Worm (Caenorhabditis elegans) whole organism, late embryonic: Measurements from ENCODE around the gene F45E1.1.

ENCODE experiments used
- F13H6.1 ChIP-seq: sonication (generic microtip); optimal IDR thresholded peaks from 2 replicates; lab custom pipeline; 2016; ENCODE audit warnings: missing genetic modification characterization, missing compliant biosample characterization
- K02D7.2 ChIP-seq: sonication (generic microtip); optimal IDR thresholded peaks from 2 replicates; lab custom pipeline; 2017; ENCODE audit warnings: mild to moderate bottlenecking, missing genetic modification characterization, missing compliant biosample characterization
- T23F11.4 ChIP-seq: fragments of 200-800 bp; sonication (Bioruptor generic); optimal IDR thresholded peaks from 2 replicates; lab custom pipeline; 2018; ENCODE audit warnings: mild to moderate bottlenecking, missing genetic modification characterization, missing compliant biosample characterization
- Y22D7AL.16 ChIP-seq: sonication (generic microtip); optimal IDR thresholded peaks from 2 replicates; lab custom pipeline; 2016; ENCODE audit warnings: missing genetic modification characterization, missing compliant biosample characterization
- ama-1 ChIP-seq: fragments of 150-350 bp; optimal IDR thresholded peaks from 2 replicates; lab custom pipeline; 2014
- ceh-14 ChIP-seq: sonication (generic microtip); optimal IDR thresholded peaks from 2 replicates; lab custom pipeline; 2016; ENCODE audit warnings: missing genotype, missing genetic modification characterization, missing compliant biosample characterization
- ceh-18 ChIP-seq: sonication (generic microtip); optimal IDR thresholded peaks from 2 replicates; lab custom pipeline; 2016; ENCODE audit warnings: missing genetic modification characterization, missing compliant biosample characterization
- ceh-19 ChIP-seq: fragments of 200-800 bp; sonication (Bioruptor generic); optimal IDR thresholded peaks from 2 replicates; lab custom pipeline; 2018; ENCODE audit warnings: mild to moderate bottlenecking, missing genetic modification characterization, missing compliant biosample characterization
- ceh-2 ChIP-seq: sonication (generic microtip); optimal IDR thresholded peaks from 2 replicates; lab custom pipeline; 2016; ENCODE audit warnings: missing genotype, missing genetic modification characterization, missing compliant biosample characterization
- ceh-22 ChIP-seq: sonication (generic microtip); optimal IDR thresholded peaks from 2 replicates; lab custom pipeline; 2017; ENCODE audit warnings: missing biosample characterization, missing genetic modification characterization
- ceh-31 ChIP-seq: sonication (generic microtip); optimal IDR thresholded peaks from 2 replicates; lab custom pipeline; 2016; ENCODE audit warnings: missing genetic modification characterization, missing compliant biosample characterization
- ceh-34 ChIP-seq: sonication (generic microtip); optimal IDR thresholded peaks from 2 replicates; lab custom pipeline; 2016; ENCODE audit warnings: mild to moderate bottlenecking, missing genetic modification characterization, missing compliant biosample characterization
- ceh-48 ChIP-seq: sonication (generic microtip); optimal IDR thresholded peaks from 2 replicates; lab custom pipeline; 2016; ENCODE audit warnings: missing genetic modification characterization, inconsistent platforms, missing compliant biosample characterization
- ceh-6 ChIP-seq: fragments of 200-800 bp; sonication (Bioruptor generic); optimal IDR thresholded peaks from 2 replicates; lab custom pipeline; 2018; ENCODE audit warnings: mild to moderate bottlenecking, missing genetic modification characterization, missing compliant biosample characterization
- ceh-9 ChIP-seq: sonication (generic microtip); optimal IDR thresholded peaks from 2 replicates; lab custom pipeline; 2016; ENCODE audit warnings: mild to moderate bottlenecking, missing genetic modification characterization, inconsistent platforms, missing compliant biosample characterization
- che-1 ChIP-seq: sonication (generic microtip); optimal IDR thresholded peaks from 2 replicates; lab custom pipeline; 2016; ENCODE audit warnings: mild to moderate bottlenecking, missing genetic modification characterization, missing compliant biosample characterization
- dve-1 ChIP-seq: sonication (generic microtip); optimal IDR thresholded peaks from 2 replicates; lab custom pipeline; 2017; ENCODE audit warnings: antibody characterized with exemption, mild to moderate bottlenecking, missing genetic modification characterization, missing compliant biosample characterization
- elt-4 ChIP-seq: sonication (generic microtip); optimal IDR thresholded peaks from 2 replicates; lab custom pipeline; 2016; ENCODE audit warnings: missing genetic modification characterization, missing compliant biosample characterization
- ets-4 ChIP-seq: sonication (generic microtip); optimal IDR thresholded peaks from 2 replicates; lab custom pipeline; 2016; ENCODE audit warnings: missing genetic modification characterization, missing compliant biosample characterization
- fax-1 ChIP-seq: sonication (generic microtip); optimal IDR thresholded peaks from 2 replicates; lab custom pipeline; 2016; ENCODE audit warnings: missing genotype, missing genetic modification characterization, missing compliant biosample characterization
- fkh-6 ChIP-seq: sonication (generic microtip); optimal IDR thresholded peaks from 2 replicates; lab custom pipeline; 2016; ENCODE audit warnings: missing genetic modification characterization, missing compliant biosample characterization
- gmeb-2 ChIP-seq: sonication (generic microtip); optimal IDR thresholded peaks from 2 replicates; lab custom pipeline; 2016; ENCODE audit warnings: missing genetic modification characterization, inconsistent platforms, missing compliant biosample characterization
- hlh-13 ChIP-seq: fragments of 200-800 bp; sonication (Bioruptor generic); optimal IDR thresholded peaks from 2 replicates; lab custom pipeline; 2018; ENCODE audit warnings: mild to moderate bottlenecking, missing genetic modification characterization, missing compliant biosample characterization
- hlh-30 ChIP-seq: sonication (generic microtip); optimal IDR thresholded peaks from 2 replicates; lab custom pipeline; 2017; ENCODE audit warnings: antibody characterized with exemption, missing genetic modification characterization, missing compliant biosample characterization; ENCODE audit not compliant: insufficient read depth
- hlh-8 ChIP-seq: sonication (generic microtip); optimal IDR thresholded peaks from 2 replicates; lab custom pipeline; 2016; ENCODE audit warnings: missing genotype, missing genetic modification characterization, missing compliant biosample characterization
- lin-11 ChIP-seq: fragments of 200-800 bp; sonication (Bioruptor generic); optimal IDR thresholded peaks from 2 replicates; lab custom pipeline; 2018; ENCODE audit warnings: mild to moderate bottlenecking, missing genetic modification characterization, missing compliant biosample characterization
- madf-2 ChIP-seq: sonication (generic microtip); optimal IDR thresholded peaks from 2 replicates; lab custom pipeline; 2017; ENCODE audit warnings: missing genetic modification characterization, missing compliant biosample characterization
- mec-3 ChIP-seq: sonication (generic microtip); optimal IDR thresholded peaks from 2 replicates; lab custom pipeline; 2016; ENCODE audit warnings: borderline replicate concordance, missing genetic modification characterization, missing compliant biosample characterization
- nfya-1 ChIP-seq: sonication (generic microtip); optimal IDR thresholded peaks from 2 replicates; lab custom pipeline; 2017; ENCODE audit warnings: missing genetic modification characterization, mild to moderate bottlenecking, missing compliant biosample characterization, antibody characterized with exemption, moderate library complexity
- nhr-11 ChIP-seq: fragments of 150-350 bp; optimal IDR thresholded peaks from 2 replicates; lab custom pipeline; 2014; ENCODE audit warnings: missing biosample characterization, missing genetic modification characterization
- nhr-232 ChIP-seq: sonication (generic microtip); optimal IDR thresholded peaks from 2 replicates; lab custom pipeline; 2016; ENCODE audit warnings: missing genetic modification characterization, missing compliant biosample characterization
- npax-4 ChIP-seq: sonication (generic microtip); optimal IDR thresholded peaks from 2 replicates; lab custom pipeline; 2016; ENCODE audit warnings: missing genetic modification characterization, missing compliant biosample characterization
- odd-2 ChIP-seq: sonication (generic microtip); optimal IDR thresholded peaks from 2 replicates; lab custom pipeline; 2017; ENCODE audit warnings: antibody characterized with exemption, mild to moderate bottlenecking, missing genetic modification characterization, missing compliant biosample characterization
- pag-3 ChIP-seq: sonication (generic microtip); optimal IDR thresholded peaks from 2 replicates; lab custom pipeline; 2016; ENCODE audit warnings: missing compliant biosample characterization, missing genetic modification characterization, borderline replicate concordance
- pax-1 ChIP-seq: fragments of 150-350 bp; optimal IDR thresholded peaks from 2 replicates; lab custom pipeline; 2014; ENCODE audit warnings: missing biosample characterization, missing genetic modification characterization
- pha-2 ChIP-seq: sonication (generic microtip); optimal IDR thresholded peaks from 2 replicates; lab custom pipeline; 2017; ENCODE audit warnings: mild to moderate bottlenecking, missing genetic modification characterization, missing compliant biosample characterization
- pha-4 ChIP-seq: fragments of 150-350 bp; optimal IDR thresholded peaks from 2 replicates; lab custom pipeline; 2018; ENCODE audit warnings: missing biosample characterization, missing genetic modification reagents, missing genetic modification characterization
- pqm-1 ChIP-seq: sonication (generic microtip); optimal IDR thresholded peaks from 2 replicates; lab custom pipeline; 2016; ENCODE audit warnings: missing genetic modification characterization, missing compliant biosample characterization
- pros-1 ChIP-seq: fragments of 150-350 bp; optimal IDR thresholded peaks from 2 replicates; lab custom pipeline; 2014; ENCODE audit warnings: missing biosample characterization, missing genetic modification reagents, missing genetic modification characterization
- sdc-2 ChIP-seq: sonication (generic microtip); optimal IDR thresholded peaks from 2 replicates; lab custom pipeline; 2016; ENCODE audit warnings: missing genotype, missing genetic modification characterization, missing compliant biosample characterization
- tbx-2 ChIP-seq: sonication (generic microtip); optimal IDR thresholded peaks from 2 replicates; lab custom pipeline; 2016; ENCODE audit warnings: missing genetic modification characterization, missing compliant biosample characterization
- tbx-7 ChIP-seq: sonication (generic microtip); optimal IDR thresholded peaks from 2 replicates; lab custom pipeline; 2016; ENCODE audit warnings: missing genotype, missing genetic modification characterization, missing compliant biosample characterization
- unc-3 ChIP-seq, 2 experiments: fragments of 200-800 bp in 1 of 2; sonication (Bioruptor generic) in 1 of 2; sonication (generic microtip) in 1 of 2; conservative IDR thresholded peaks in 1 of 2; optimal IDR thresholded peaks in 1 of 2; 2 replicates each; pipeline versions ENCODE4 v1.3.6 to Lab custom; 2016 to 2022; ENCODE audit warnings: missing compliant biosample characterization in 2 of 2, missing genetic modification characterization in 2 of 2, missing genetic modification reagents in 1 of 2
- unc-42 ChIP-seq: sonication (generic microtip); optimal IDR thresholded peaks from 2 replicates; lab custom pipeline; 2016; ENCODE audit warnings: missing genotype, missing genetic modification characterization, missing compliant biosample characterization
- unc-55 ChIP-seq: sonication (generic microtip); optimal IDR thresholded peaks from 2 replicates; lab custom pipeline; 2017; ENCODE audit warnings: missing biosample characterization, missing genetic modification reagents, missing genetic modification characterization
- unc-86 ChIP-seq: sonication (generic microtip); optimal IDR thresholded peaks from 2 replicates; lab custom pipeline; 2016; ENCODE audit warnings: missing genetic modification characterization, missing compliant biosample characterization

The F45E1.1 gene

DNA sequence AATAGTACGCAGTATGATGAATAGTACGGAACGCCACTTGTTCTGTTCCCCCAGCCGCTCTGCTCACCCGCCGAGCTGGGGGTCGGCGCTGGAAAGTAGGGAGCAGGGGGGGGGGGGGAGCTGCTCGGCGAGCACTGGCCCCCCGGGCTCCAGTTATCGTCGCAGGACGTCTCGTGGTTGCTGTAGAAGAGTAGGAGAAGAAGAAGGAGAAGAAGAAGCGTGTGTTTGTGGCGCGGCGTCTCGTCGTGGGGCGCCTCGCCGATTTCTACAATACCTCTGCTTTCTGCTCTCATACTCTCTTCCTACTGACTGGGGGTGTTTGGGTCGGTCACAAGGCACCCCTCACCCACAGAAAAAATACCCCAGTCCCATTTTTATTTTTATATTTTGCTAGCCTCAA, 13.8 kb downstream of the F45E1.1 start:
- TF ChIP-seq nhr-232 (tag; lab: Kevin White, UChicago) (no peak), pha-2 (tag; lab: Kevin White, UChicago) (no peak)

DNA sequence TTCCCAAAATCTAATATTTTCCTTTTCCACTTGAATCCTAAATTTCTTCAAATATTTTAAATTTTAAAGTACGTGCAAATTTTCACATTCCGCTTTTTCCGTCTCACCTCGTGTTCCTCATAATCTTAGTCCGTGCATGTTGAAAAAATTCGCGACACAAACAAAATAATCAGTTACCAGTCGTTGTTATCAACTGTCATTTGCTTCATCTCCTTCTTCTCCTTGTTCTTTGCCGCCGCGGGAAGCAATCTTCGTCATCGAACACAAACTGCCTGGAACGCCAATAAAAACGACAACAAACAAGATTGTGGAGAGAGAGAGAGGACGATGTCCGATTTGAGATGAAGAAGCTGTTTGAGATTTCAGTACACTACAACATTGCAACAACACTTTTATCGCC, 14.3 kb downstream of the F45E1.1 start, which contains the start of gene C34D10.5:
Gene C34D10.5 (plus strand): TSS at position 269 of the 400 bp plus-strand sequence.
- TF ChIP-seq pax-1, result no peak
- TF ChIP-seq pros-1 (tag; lab: Kevin White, UChicago), result no peak
- TF ChIP-seq tbx-7, result no peak
- TF ChIP-seq pha-4, result no peak
- TF ChIP-seq ceh-6 (GFP tag; lab: Kevin White, UChicago), result no peak
- TF ChIP-seq K02D7.2, result no peak
- TF ChIP-seq ets-4 (tag; lab: Kevin White, UChicago), result no peak
- TF ChIP-seq hlh-30 (tag; lab: Kevin White, UChicago), result no peak
- no peak for TF ChIP-seq hlh-8
- no peak for TF ChIP-seq ceh-48 (tag; lab: Kevin White, UChicago)
- no peak for TF ChIP-seq pag-3 (tag; lab: Kevin White, UChicago)

DNA sequence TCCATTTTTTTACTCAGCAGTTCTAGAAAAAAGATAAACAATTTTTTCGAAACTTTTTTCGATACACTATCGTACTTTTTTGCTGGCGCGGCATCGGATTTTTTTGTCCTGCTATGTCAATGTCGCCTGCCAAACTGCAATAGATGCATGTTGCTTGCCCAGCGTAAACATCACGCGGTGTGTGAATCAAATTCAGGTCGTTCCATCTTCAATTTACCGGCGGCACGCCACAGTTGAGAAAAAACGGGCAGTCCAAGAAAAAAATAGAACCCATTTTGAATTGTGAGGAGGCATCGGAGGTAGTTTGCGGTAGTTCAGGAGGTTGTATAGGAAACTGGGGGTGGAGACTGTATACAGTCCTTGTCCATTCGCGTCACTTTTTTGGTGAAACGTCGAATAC, 15.0 kb downstream of the F45E1.1 start:
- TF ChIP-seq che-1 (tag; lab: Kevin White, UChicago) (no peak), hlh-13 (no peak), gmeb-2 (tag; lab: Kevin White, UChicago) (no peak), elt-4 (no peak), odd-2 (tag; lab: Kevin White, UChicago) (no peak), unc-86 (tag; lab: Kevin White, UChicago) (no peak), unc-42 (tag; lab: Kevin White, UChicago) (no peak)

DNA sequence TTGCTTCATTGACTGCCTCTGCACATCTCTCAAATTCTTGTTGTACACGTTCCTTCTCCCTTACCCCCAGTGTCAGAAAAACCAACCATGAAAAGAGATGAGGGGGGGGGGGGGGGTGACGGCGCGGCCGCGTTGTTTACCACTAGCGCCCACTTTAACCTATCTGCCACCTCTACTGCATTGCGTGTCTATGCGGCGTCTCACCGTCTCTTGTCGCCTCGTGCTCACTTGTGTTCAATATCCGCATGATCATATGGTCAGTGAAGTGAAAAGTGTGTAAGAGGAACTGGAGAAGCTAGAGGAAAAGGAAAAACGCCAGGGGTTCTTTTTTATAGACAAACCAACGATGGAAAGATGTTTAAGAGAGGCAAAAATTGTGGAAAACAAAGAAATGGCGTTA, 16.2 kb downstream of the F45E1.1 start:
- TF ChIP-seq pqm-1 (tag; lab: Kevin White, UChicago), result no peak
- no peak for TF ChIP-seq npax-4 (tag; lab: Kevin White, UChicago)
- TF ChIP-seq tbx-7, result no peak
- TF ChIP-seq ceh-22 (tag; lab: Kevin White, UChicago), result no peak
- TF ChIP-seq dve-1 (tag; lab: Kevin White, UChicago), result peak; percentile 21
- no peak for TF ChIP-seq lin-11 (tag; lab: Kevin White, UChicago)
- TF ChIP-seq ama-1 (lab: Kevin White, UChicago), result no peak
- TF ChIP-seq nfya-1 (tag; lab: Kevin White, UChicago), result peak; percentile 31
- TF ChIP-seq Y22D7AL.16 (tag; lab: Kevin White, UChicago), result no peak
- no peak for TF ChIP-seq K02D7.2
- no peak for TF ChIP-seq ceh-9
- no peak for TF ChIP-seq fax-1 (tag; lab: Kevin White, UChicago)
- peak; percentile 37 for TF ChIP-seq sdc-2 (tag; lab: Kevin White, UChicago)
- TF ChIP-seq ceh-2, result peak; percentile 36
- no peak for TF ChIP-seq nhr-11 (tag; lab: Kevin White, UChicago)
- TF ChIP-seq tbx-2 (tag; lab: Kevin White, UChicago), result peak; percentile 66
- TF ChIP-seq unc-3 (GFP tag; conservative IDR thresholded peaks at IDR 0.05; lab: Robert Waterston, UW), result no peak
- TF ChIP-seq unc-3 (tag; optimal IDR thresholded peaks at IDR 0.05; lab: Kevin White, UChicago), result no peak
- no peak for TF ChIP-seq madf-2 (tag; lab: Kevin White, UChicago)
- TF ChIP-seq F13H6.1 (tag; lab: Kevin White, UChicago), result peak; percentile 62
- peak; percentile 49 for TF ChIP-seq T23F11.4
- TF ChIP-seq pros-1 (tag; lab: Kevin White, UChicago), result peak; percentile 68
- peak; percentile 65 for TF ChIP-seq ceh-31
- TF ChIP-seq ceh-34 (tag; lab: Kevin White, UChicago), result peak; percentile 24
- TF ChIP-seq ceh-14, result peak; percentile 25
- peak; percentile 0 for TF ChIP-seq unc-55
- peak; percentile 34 for TF ChIP-seq ceh-19 (GFP tag; lab: Kevin White, UChicago)
- no peak for TF ChIP-seq fkh-6 (tag; lab: Kevin White, UChicago)
- peak; percentile 90 for TF ChIP-seq hlh-30 (tag; lab: Kevin White, UChicago)
- no peak for TF ChIP-seq mec-3 (tag; lab: Kevin White, UChicago)
- TF ChIP-seq ceh-18 (tag; lab: Kevin White, UChicago), result peak; percentile 82
